Fruit fly (Drosophila melanogaster) whole organism: ENCODE measurements around the gene Trl.

Source experiments
- CG8478 ChIP-seq: fragments of >200 bp; optimal IDR thresholded peaks from 2 replicates; lab custom pipeline; 2018; ENCODE audit warnings: inconsistent platforms
- Dll ChIP-seq: fragments of >200 bp; optimal IDR thresholded peaks from 2 replicates; lab custom pipeline; 2017
- psq ChIP-seq: fragments of >200 bp; optimal IDR thresholded peaks from 2 replicates; lab custom pipeline; 2017
- usp ChIP-seq: fragments of >200 bp; optimal IDR thresholded peaks from 2 replicates; lab custom pipeline; 2017; ENCODE audit warnings: missing biosample characterization, missing genetic modification characterization, mixed read lengths

- TF ChIP-seq Dll = no peak
- no peak for TF ChIP-seq CG8478
- no peak for TF ChIP-seq psq (lab: Kevin White, UChicago)
- TF ChIP-seq usp = no peak
Observed at dm6 chr3L:14790127-14790589, 29.3 kb upstream of the Trl start.
